Worm (Caenorhabditis elegans) whole organism, L1 larva: ENCODE measurements around the gene daf-15.

ENCODE experiments used
- C16A3.4 ChIP-seq: fragments of 150-350 bp; optimal IDR thresholded peaks from 2 replicates; lab custom pipeline; 2014; ENCODE audit warnings: missing biosample characterization, missing genetic modification characterization
- C34B4.2 ChIP-seq: sonication (generic microtip); optimal IDR thresholded peaks from 2 replicates; lab custom pipeline; 2017; ENCODE audit warnings: mild to moderate bottlenecking, missing genetic modification characterization, missing compliant biosample characterization
- F16B12.6 ChIP-seq: fragments of 150-350 bp; optimal IDR thresholded peaks from 2 replicates; lab custom pipeline; 2014; ENCODE audit warnings: missing biosample characterization, missing genetic modification characterization
- aha-1 ChIP-seq: fragments of 150-350 bp; optimal IDR thresholded peaks from 2 replicates; lab custom pipeline; 2014; ENCODE audit warnings: missing biosample characterization, missing genetic modification characterization
- ama-1 ChIP-seq: fragments of 150-350 bp; optimal IDR thresholded peaks from 2 replicates; lab custom pipeline; 2014
- blmp-1 ChIP-seq: fragments of 150-350 bp; optimal IDR thresholded peaks from 2 replicates; lab custom pipeline; 2014; ENCODE audit warnings: missing biosample characterization, missing genetic modification characterization
- ceh-63 ChIP-seq: fragments of 200-800 bp; sonication (Bioruptor generic); optimal IDR thresholded peaks from 2 replicates; lab custom pipeline; 2018; ENCODE audit warnings: mild to moderate bottlenecking, missing genetic modification characterization, missing compliant biosample characterization
- ceh-88 ChIP-seq: fragments of 200-800 bp; sonication (Bioruptor generic); IDR thresholded peaks from 2 replicates; pipeline ENCODE4 v1.3.6; 2022; ENCODE audit warnings: missing genetic modification characterization, missing compliant biosample characterization
- ceh-90 ChIP-seq: sonication (generic microtip); optimal IDR thresholded peaks from 2 replicates; lab custom pipeline; 2016; ENCODE audit warnings: missing genetic modification characterization, missing compliant biosample characterization
- efl-1 ChIP-seq, 4 experiments: fragments of 150-350 bp; optimal IDR thresholded peaks in 3 of 4; peaks in 1 of 4; 1 replicate in 1 of 4; 2 replicates in 3 of 4; lab custom pipeline; 2014; ENCODE audit warnings: missing biosample characterization in 2 of 4, missing genetic modification characterization in 2 of 4, missing genetic modification reagents in 2 of 4
- elt-2 ChIP-seq: sonication (generic microtip); optimal IDR thresholded peaks from 2 replicates; lab custom pipeline; 2016; ENCODE audit warnings: missing genetic modification characterization, mild to moderate bottlenecking, inconsistent platforms, missing compliant biosample characterization, missing genetic modification reagents
- elt-3 ChIP-seq, 6 experiments: fragments of 150-350 bp in 1 of 6; sonication (generic microtip); optimal IDR thresholded peaks; 2 replicates each; lab custom pipeline; 2017 to 2018; ENCODE audit warnings: missing biosample characterization in 6 of 6, missing genetic modification characterization in 6 of 6, inconsistent platforms in 1 of 6
- fkh-10 ChIP-seq: sonication (generic microtip); optimal IDR thresholded peaks from 2 replicates; lab custom pipeline; 2017; ENCODE audit warnings: missing biosample characterization, missing genetic modification reagents, missing genetic modification characterization
- fkh-8 ChIP-seq: sonication (generic microtip); optimal IDR thresholded peaks from 2 replicates; lab custom pipeline; 2016; ENCODE audit warnings: mild to moderate bottlenecking, missing genetic modification characterization, missing compliant biosample characterization
- hlh-4 ChIP-seq: sonication (generic microtip); optimal IDR thresholded peaks from 2 replicates; lab custom pipeline; 2016; ENCODE audit warnings: mild to moderate bottlenecking, missing genetic modification characterization, missing compliant biosample characterization
- hpl-2 ChIP-seq: fragments of 150-350 bp; optimal IDR thresholded peaks from 2 replicates; lab custom pipeline; 2014; ENCODE audit warnings: missing biosample characterization, missing genetic modification reagents, missing genetic modification characterization
- lin-15B ChIP-seq: fragments of 150-350 bp; sonication (generic microtip); optimal IDR thresholded peaks from 3 replicates; lab custom pipeline; 2014; ENCODE audit warnings: missing biosample characterization, missing genetic modification characterization
- lir-3 ChIP-seq: sonication (generic microtip); optimal IDR thresholded peaks from 2 replicates; lab custom pipeline; 2016; ENCODE audit warnings: mild to moderate bottlenecking, missing genetic modification characterization, moderate library complexity, missing compliant biosample characterization; ENCODE audit not compliant: poor library complexity
- lsy-2 ChIP-seq, 2 experiments: fragments of 150-350 bp; optimal IDR thresholded peaks; 2 replicates each; lab custom pipeline; 2014; ENCODE audit warnings: missing biosample characterization in 2 of 2, missing genetic modification characterization in 2 of 2
- mef-2 ChIP-seq: fragments of 150-350 bp; optimal IDR thresholded peaks from 2 replicates; lab custom pipeline; 2014; ENCODE audit warnings: missing biosample characterization, missing genetic modification characterization
- nhr-11 ChIP-seq: fragments of 150-350 bp; optimal IDR thresholded peaks from 2 replicates; lab custom pipeline; 2014; ENCODE audit warnings: missing biosample characterization, missing genetic modification characterization
- nhr-12 ChIP-seq: sonication (generic microtip); optimal IDR thresholded peaks from 2 replicates; lab custom pipeline; 2017; ENCODE audit warnings: missing biosample characterization, missing genetic modification characterization
- nhr-19 ChIP-seq: fragments of 200-800 bp; sonication (Bioruptor generic); conservative IDR thresholded peaks from 2 replicates; pipeline ENCODE4 v1.3.6; 2022; ENCODE audit warnings: missing genetic modification characterization, missing compliant biosample characterization
- nhr-20 ChIP-seq: sonication (generic microtip); optimal IDR thresholded peaks from 2 replicates; lab custom pipeline; 2016; ENCODE audit warnings: mild to moderate bottlenecking, missing genetic modification characterization, missing compliant biosample characterization
- nhr-47 ChIP-seq: sonication (generic microtip); optimal IDR thresholded peaks from 2 replicates; lab custom pipeline; 2016; ENCODE audit warnings: mild to moderate bottlenecking, missing genetic modification characterization, moderate library complexity, missing compliant biosample characterization
- nhr-71 ChIP-seq: sonication (generic microtip); optimal IDR thresholded peaks from 2 replicates; lab custom pipeline; 2016; ENCODE audit warnings: mild to moderate bottlenecking, missing genetic modification characterization, moderate library complexity, missing compliant biosample characterization
- nhr-77 ChIP-seq: fragments of 150-350 bp; optimal IDR thresholded peaks from 2 replicates; lab custom pipeline; 2014; ENCODE audit warnings: missing biosample characterization, missing genetic modification characterization
- pag-3 ChIP-seq: sonication (generic microtip); optimal IDR thresholded peaks from 2 replicates; lab custom pipeline; 2017; ENCODE audit warnings: missing genetic modification characterization, mild to moderate bottlenecking, missing compliant biosample characterization, antibody characterized with exemption, borderline replicate concordance; ENCODE audit not compliant: insufficient read depth
- swsn-7 ChIP-seq: sonication (generic microtip); optimal IDR thresholded peaks from 2 replicates; lab custom pipeline; 2016; ENCODE audit warnings: missing genetic modification characterization, missing compliant biosample characterization
- tbx-2 ChIP-seq: sonication (generic microtip); optimal IDR thresholded peaks from 2 replicates; lab custom pipeline; 2016; ENCODE audit warnings: missing genetic modification characterization, missing compliant biosample characterization
- unc-62 ChIP-seq: fragments of 150-350 bp; optimal IDR thresholded peaks from 2 replicates; lab custom pipeline; 2014; ENCODE audit warnings: missing biosample characterization, missing genetic modification reagents, missing genetic modification characterization
- vab-15 ChIP-seq: sonication (generic microtip); optimal IDR thresholded peaks from 2 replicates; lab custom pipeline; 2017; ENCODE audit warnings: missing genotype, mild to moderate bottlenecking, missing genetic modification characterization, missing compliant biosample characterization
- zag-1 ChIP-seq: fragments of 150-350 bp; optimal IDR thresholded peaks from 2 replicates; lab custom pipeline; 2014; ENCODE audit warnings: missing biosample characterization, missing genetic modification characterization
- ztf-11 ChIP-seq, 2 experiments: sonication (generic microtip); optimal IDR thresholded peaks; 2 replicates each; lab custom pipeline; 2016 to 2017; ENCODE audit warnings: missing genetic modification characterization in 2 of 2, missing biosample characterization in 1 of 2, missing compliant biosample characterization in 1 of 2
- ztf-4 ChIP-seq: fragments of 150-350 bp; optimal IDR thresholded peaks from 2 replicates; lab custom pipeline; 2014; ENCODE audit warnings: missing biosample characterization, missing genetic modification characterization

The daf-15 gene

DNA sequence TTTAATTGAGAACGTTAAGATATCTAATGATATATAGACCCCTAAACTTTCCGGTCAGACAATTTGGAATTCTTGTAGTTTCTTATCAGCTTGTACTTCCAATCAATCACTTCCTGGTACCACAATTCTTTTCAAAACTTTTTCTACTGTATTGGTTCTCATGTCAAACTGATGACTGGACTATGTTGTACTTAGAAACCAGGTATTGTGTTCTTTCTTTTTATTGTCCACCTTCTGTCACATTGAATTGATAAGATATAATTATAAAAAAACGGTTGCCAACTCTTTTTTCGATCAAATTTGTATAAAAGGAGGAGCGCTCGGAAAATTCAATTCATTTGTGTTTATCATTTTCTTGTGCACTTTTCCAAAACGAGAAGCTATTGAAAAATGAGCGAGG is 7.7 kb upstream of the daf-15 start, which contains the start of gene C10C5.4:
Gene C10C5.4, plus strand, starts transcription at position 281 of the 400 bp plus-strand sequence.
- no peak for TF ChIP-seq tbx-2 (tag; lab: Kevin White, UChicago)
- no peak for TF ChIP-seq ceh-90
- TF ChIP-seq hpl-2, result no peak

DNA sequence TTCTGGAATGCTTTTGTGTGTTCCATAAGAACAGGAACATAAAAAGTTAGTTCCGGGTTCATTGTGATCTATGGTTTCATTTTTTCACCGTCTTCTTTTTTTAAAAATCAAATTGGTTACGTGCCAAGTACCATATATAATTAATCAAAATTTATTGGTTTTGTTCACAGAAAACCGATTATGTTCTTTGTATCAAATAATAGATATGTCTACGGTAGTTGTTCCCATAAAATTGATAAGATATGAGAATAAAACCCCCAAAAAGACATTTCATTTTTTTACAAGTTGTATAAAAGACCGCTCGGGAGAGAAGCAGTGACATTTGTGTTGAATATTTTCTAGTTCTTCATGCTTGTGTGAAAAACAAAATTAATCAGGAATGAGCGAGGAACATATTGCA is 4.9 kb upstream of the daf-15 start, which contains the start of gene C10C5.5:
Gene C10C5.5, plus strand, starts transcription at position 301 of the 400 bp plus-strand sequence.
- TF ChIP-seq ama-1 (lab: Kevin White, UChicago), result no peak
- no peak for TF ChIP-seq elt-2 (tag; lab: Kevin White, UChicago)
- no peak for TF ChIP-seq lin-15B (tag; lab: Kevin White, UChicago)
- TF ChIP-seq fkh-10 (GFP tag; lab: Kevin White, UChicago), result no peak
- no peak for TF ChIP-seq lsy-2 (tag; optimal IDR thresholded peaks at IDR 0.05; lab: Kevin White, UChicago)
- no peak for TF ChIP-seq swsn-7
- no peak for TF ChIP-seq mef-2 (tag; lab: Kevin White, UChicago)
- TF ChIP-seq, all 84 proteins: peak for 0

ce11 chrIV:9384826-9385225 is 1.2 kb upstream of the daf-15 start, which contains the start of gene C10C5.7:
Gene C10C5.7 (plus strand): TSS chrIV:9385126.
- no peak for TF ChIP-seq C34B4.2 (tag; lab: Kevin White, UChicago)
- no peak for TF ChIP-seq efl-1 (optimal IDR thresholded peaks at IDR 0.05; lab: Kevin White, UChicago)
- no peak for TF ChIP-seq efl-1 (GFP tag; optimal IDR thresholded peaks at IDR 0.05 in 1 of 2; lab: Kevin White, UChicago)
- no peak for TF ChIP-seq pag-3 (tag; lab: Kevin White, UChicago)
- TF ChIP-seq nhr-20 (tag; lab: Kevin White, UChicago), result no peak
- no peak for TF ChIP-seq lir-3

DNA sequence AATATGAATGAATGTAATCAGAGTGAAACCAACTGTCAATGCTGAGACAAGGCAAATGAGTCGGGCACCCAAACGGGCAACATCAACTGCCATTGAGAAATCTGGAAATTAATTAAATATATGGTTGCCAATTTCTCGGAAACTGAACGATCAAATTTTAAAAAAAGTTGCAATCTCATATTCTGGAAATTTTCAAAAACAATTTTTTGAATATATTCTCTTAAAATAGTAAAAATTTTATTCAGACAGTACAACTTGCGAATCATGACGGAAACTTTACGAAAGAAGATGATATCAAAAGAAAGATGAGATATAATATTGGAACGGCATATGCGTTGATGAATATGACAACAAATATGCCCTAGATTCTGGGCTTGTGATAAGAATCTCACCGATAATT is 10.1 kb downstream of the daf-15 start, which contains the start of gene col-121:
Gene col-121, minus strand, starts transcription at position 101 of the 400 bp plus-strand sequence.
- no peak for TF ChIP-seq unc-62 (GFP tag; lab: Kevin White, UChicago)
- TF ChIP-seq C16A3.4 (tag; lab: Kevin White, UChicago), result no peak
- no peak for TF ChIP-seq ceh-63 (GFP tag; lab: Kevin White, UChicago)
- no peak for TF ChIP-seq hlh-4
- TF ChIP-seq mef-2 (tag; lab: Kevin White, UChicago), result no peak
- no peak for TF ChIP-seq ztf-4 (tag; lab: Kevin White, UChicago)
- TF ChIP-seq lin-15B (tag; lab: Kevin White, UChicago), result no peak
- TF ChIP-seq nhr-19 (GFP tag; lab: Robert Waterston, UW), result no peak
- TF ChIP-seq nhr-11, result no peak
- TF ChIP-seq aha-1 (tag; lab: Kevin White, UChicago), result no peak
- no peak for TF ChIP-seq F16B12.6 (tag; lab: Kevin White, UChicago)

DNA sequence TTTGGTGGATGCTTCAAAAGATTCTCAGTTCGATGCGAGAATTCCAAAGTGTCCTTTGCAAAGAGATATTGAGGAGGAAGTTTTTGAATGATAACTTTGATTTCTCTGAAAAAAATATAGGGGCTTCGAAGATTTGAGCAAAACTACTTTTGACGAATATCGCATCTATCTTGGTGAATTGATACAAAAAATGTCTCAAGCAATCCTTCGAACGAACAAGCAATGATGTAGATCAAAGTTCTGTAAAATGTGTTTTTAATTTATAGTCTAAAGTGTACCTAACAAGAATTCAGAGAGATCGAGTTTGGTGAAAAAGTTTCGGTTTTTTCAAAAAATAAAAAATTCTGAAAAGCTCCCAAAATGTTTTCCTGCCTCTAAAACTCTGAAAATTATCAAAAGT is 11.3 kb downstream of the daf-15 start, which contains the start of gene F56D5.3:
Gene F56D5.3, plus strand, starts transcription at position 301 of the 400 bp plus-strand sequence.
- no peak for TF ChIP-seq nhr-71 (tag; lab: Kevin White, UChicago)
- no peak for TF ChIP-seq vab-15 (tag; lab: Kevin White, UChicago)
- TF ChIP-seq blmp-1, result no peak
- no peak for TF ChIP-seq swsn-7
- TF ChIP-seq fkh-8 (tag; lab: Kevin White, UChicago), result no peak
- no peak for TF ChIP-seq elt-3 (tag; optimal IDR thresholded peaks at IDR 0.05; lab: Kevin White, UChicago)
- TF ChIP-seq nhr-77 (tag; lab: Kevin White, UChicago), result no peak
- TF ChIP-seq nhr-11, result no peak
- no peak for TF ChIP-seq nhr-47
- no peak for TF ChIP-seq ceh-63 (GFP tag; lab: Kevin White, UChicago)
- TF ChIP-seq C34B4.2 (tag; lab: Kevin White, UChicago), result no peak

ce11 chrIV:9398512-9398911 is 12.5 kb downstream of the daf-15 start, which contains the start of gene F56D5.2:
Gene F56D5.2 (minus strand): TSS chrIV:9398612.
- TF ChIP-seq ztf-4 (tag; lab: Kevin White, UChicago), result no peak
- no peak for TF ChIP-seq ceh-90
- TF ChIP-seq nhr-71 (tag; lab: Kevin White, UChicago), result no peak
- TF ChIP-seq ztf-11 (tag; optimal IDR thresholded peaks at IDR 0.05; lab: Kevin White, UChicago), result no peak
- TF ChIP-seq ceh-88 (GFP tag; lab: Robert Waterston, UW), result no peak
- no peak for TF ChIP-seq zag-1
- TF ChIP-seq nhr-77 (tag; lab: Kevin White, UChicago), result no peak
- no peak for TF ChIP-seq blmp-1
- TF ChIP-seq nhr-12, result no peak
- no peak for TF ChIP-seq elt-3 (tag; optimal IDR thresholded peaks at IDR 0.05; lab: Kevin White, UChicago)
